Fruit fly (Drosophila melanogaster): ENCODE measurements around the gene RpL24.

- TF ChIP-seq Sox102F (GFP tag; optimal IDR thresholded peaks at IDR 0.05) (peak; percentile 12), fkh (GFP tag; optimal IDR thresholded peaks at IDR 0.05) (no peak), dac (GFP tag; optimal IDR thresholded peaks at IDR 0.05) (no peak), Gug (GFP tag; IDR thresholded peaks at IDR 0.05) (no peak)
Observed at dm6 chr2L:13398614-13399161, 3.8 kb upstream of the RpL24 start, which contains the start of the genes CG10859 and CG7110.

Measured in whole organism, prepupa.